Worm (Caenorhabditis elegans) whole organism, late embryonic: ENCODE results near the gene K10B3.1.

Experiments
- ceh-19 ChIP-seq: fragments of 200-800 bp; sonication (Bioruptor generic); optimal IDR thresholded peaks from 2 replicates; lab custom pipeline; 2018; ENCODE audit warnings: mild to moderate bottlenecking, missing genetic modification characterization, missing compliant biosample characterization
- ceh-2 ChIP-seq: sonication (generic microtip); optimal IDR thresholded peaks from 2 replicates; lab custom pipeline; 2016; ENCODE audit warnings: missing genotype, missing genetic modification characterization, missing compliant biosample characterization
- ceh-9 ChIP-seq: sonication (generic microtip); optimal IDR thresholded peaks from 2 replicates; lab custom pipeline; 2016; ENCODE audit warnings: mild to moderate bottlenecking, missing genetic modification characterization, inconsistent platforms, missing compliant biosample characterization
- ets-4 ChIP-seq: sonication (generic microtip); optimal IDR thresholded peaks from 2 replicates; lab custom pipeline; 2016; ENCODE audit warnings: missing genetic modification characterization, missing compliant biosample characterization
- hlh-13 ChIP-seq: fragments of 200-800 bp; sonication (Bioruptor generic); optimal IDR thresholded peaks from 2 replicates; lab custom pipeline; 2018; ENCODE audit warnings: mild to moderate bottlenecking, missing genetic modification characterization, missing compliant biosample characterization
- zip-5 ChIP-seq: sonication (generic microtip); optimal IDR thresholded peaks from 2 replicates; lab custom pipeline; 2016; ENCODE audit warnings: missing genetic modification characterization, missing compliant biosample characterization
- ztf-16 ChIP-seq: sonication (generic microtip); optimal IDR thresholded peaks from 2 replicates; lab custom pipeline; 2017; ENCODE audit warnings: missing genetic modification characterization, missing compliant biosample characterization

DNA sequence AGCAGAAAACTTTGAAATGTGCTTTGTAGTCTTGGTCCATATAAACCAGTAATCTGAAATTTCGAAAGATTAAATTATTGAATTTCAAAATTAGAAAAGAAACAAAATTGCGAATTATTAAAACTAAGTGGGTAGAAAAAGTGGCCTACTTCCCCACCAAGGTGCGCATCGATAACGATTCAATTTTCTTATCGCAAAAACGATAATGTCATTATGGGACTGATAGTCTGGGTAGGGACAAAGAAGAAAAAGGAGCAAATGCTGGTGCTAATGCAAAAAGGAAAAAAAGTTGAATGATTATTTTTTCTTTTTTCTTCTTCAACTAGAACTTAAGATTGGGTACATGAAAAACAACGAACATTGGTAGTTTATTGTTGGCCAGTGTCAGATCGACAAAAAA is 24.7 kb upstream of the K10B3.1 start, which contains the start of gene gpcp-1:
- TF ChIP-seq ceh-2 (tag; lab: Kevin White, UChicago): no peak
- no peak for TF ChIP-seq hlh-13 (GFP tag; lab: Kevin White, UChicago)
- no peak for TF ChIP-seq ceh-9 (tag; lab: Kevin White, UChicago)
- no peak for TF ChIP-seq ztf-16 (tag; lab: Kevin White, UChicago)
- TF ChIP-seq zip-5 (tag; lab: Kevin White, UChicago): no peak
- no peak for TF ChIP-seq ets-4
- TF ChIP-seq ceh-19 (GFP tag; lab: Kevin White, UChicago): no peak
